Fruit fly (Drosophila melanogaster): ENCODE measurements around the gene CG14418.

CG14418 gene

DNA sequence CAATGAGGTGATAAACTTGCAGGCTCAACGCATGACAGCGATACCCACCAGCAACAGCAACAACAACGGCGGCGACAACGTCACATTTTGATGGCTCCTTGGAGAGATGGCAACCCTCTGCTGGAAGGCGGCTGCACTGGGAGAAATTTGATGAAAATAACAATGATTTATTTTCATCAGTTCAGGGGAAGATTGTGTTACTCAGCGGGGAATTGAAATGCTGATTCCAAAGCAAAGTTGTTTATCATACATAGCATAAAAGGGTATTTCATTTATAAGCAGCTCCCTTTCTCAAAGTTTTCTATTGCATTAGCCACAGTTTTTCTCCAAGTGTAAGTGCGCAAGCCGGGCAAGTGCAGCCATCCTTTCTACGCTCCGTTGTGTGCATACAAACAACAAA, 2.8 kb downstream of the CG14418 start:
- TF ChIP-seq insv (optimal IDR thresholded peaks at IDR 0.05) (no peak), Sin3A (optimal IDR thresholded peaks at IDR 0.05) (no peak), h (optimal IDR thresholded peaks at IDR 0.05) (no peak), ttk (optimal IDR thresholded peaks at IDR 0.05) (no peak), Myc (optimal IDR thresholded peaks at IDR 0.05) (no peak), psq (optimal IDR thresholded peaks at IDR 0.05) (no peak)

dm6 chrX:2877070-2877469, 6.4 kb downstream of the CG14418 start:
- TF ChIP-seq Sin3A (optimal IDR thresholded peaks at IDR 0.05), result no peak
- TF ChIP-seq Myc (optimal IDR thresholded peaks at IDR 0.05), result no peak
- TF ChIP-seq ttk (optimal IDR thresholded peaks at IDR 0.05), result no peak
- TF ChIP-seq h (optimal IDR thresholded peaks at IDR 0.05), result no peak
- TF ChIP-seq psq (optimal IDR thresholded peaks at IDR 0.05), result no peak
- TF ChIP-seq insv (optimal IDR thresholded peaks at IDR 0.05), result no peak

DNA sequence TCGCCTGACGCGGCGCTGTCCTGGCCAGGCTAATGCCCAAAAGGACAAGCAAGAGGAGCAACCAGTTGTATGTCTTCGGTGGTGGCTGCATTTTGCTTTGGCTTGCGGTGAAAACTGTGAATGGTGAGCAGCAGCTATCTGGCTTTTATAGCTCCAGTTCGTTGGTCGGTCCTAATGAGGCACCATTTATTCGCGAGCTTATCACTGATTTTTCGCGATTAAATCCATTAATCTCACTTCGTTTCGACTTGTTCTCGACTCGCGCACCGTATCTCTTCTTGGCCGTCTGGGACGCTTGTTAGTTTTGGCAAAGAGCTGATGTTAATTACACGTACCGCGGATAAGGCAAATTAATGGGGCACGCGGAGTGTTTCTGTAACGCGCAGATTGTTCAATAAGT, 7.0 kb downstream of the CG14418 start, which contains the start of gene CG14417:
TSS of gene CG14417 (minus strand) at position 101 of the 400 bp plus-strand sequence.
- no peak for TF ChIP-seq psq (optimal IDR thresholded peaks at IDR 0.05)
- TF ChIP-seq h (optimal IDR thresholded peaks at IDR 0.05), result no peak
- TF ChIP-seq insv (optimal IDR thresholded peaks at IDR 0.05), result no peak
- no peak for TF ChIP-seq Myc (optimal IDR thresholded peaks at IDR 0.05)
- no peak for TF ChIP-seq ttk (optimal IDR thresholded peaks at IDR 0.05)
- no peak for TF ChIP-seq Sin3A (optimal IDR thresholded peaks at IDR 0.05)

DNA sequence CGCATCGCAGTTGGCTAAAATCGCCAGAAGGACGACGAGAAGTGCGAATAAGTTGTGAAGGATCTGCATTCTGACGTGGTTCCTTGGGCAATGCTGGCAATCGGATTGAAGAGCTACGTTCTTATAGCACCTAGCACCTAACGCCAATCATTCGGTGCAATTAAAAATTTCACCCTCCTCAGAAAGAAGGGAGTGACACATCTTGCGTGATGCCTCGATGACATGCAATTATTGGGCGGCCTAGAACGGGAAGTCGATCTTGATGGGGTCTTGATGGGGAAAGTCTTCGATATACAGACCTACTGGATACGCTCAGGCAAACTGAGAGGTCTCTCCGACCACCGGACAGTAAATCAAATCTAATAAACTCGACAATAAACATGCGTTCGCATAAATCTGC, 10.7 kb downstream of the CG14418 start, which contains the start of gene CG14416:
TSS of gene CG14416 (minus strand) at position 101 of the 400 bp plus-strand sequence.
- no peak for TF ChIP-seq h (optimal IDR thresholded peaks at IDR 0.05)
- TF ChIP-seq psq (optimal IDR thresholded peaks at IDR 0.05), result no peak

DNA sequence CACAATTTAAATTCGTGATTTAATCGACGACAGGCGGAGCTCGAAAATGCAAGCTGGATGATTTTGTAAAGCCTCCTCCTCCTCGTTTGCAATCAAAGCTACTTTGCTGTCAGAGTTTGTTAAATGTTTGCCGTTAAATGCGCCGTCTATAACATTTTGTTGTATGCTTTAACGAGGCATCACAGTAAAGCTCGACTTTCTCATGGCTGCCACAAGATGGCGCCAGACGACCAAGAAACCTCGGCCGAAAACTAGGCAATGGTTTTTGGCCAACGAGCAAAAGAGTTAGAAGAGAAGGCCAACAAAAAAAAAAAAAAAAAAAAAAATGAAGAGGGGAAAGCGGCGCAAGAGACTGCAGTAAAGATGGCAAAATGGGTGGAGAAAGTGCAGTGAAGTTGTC, 14.0 kb downstream of the CG14418 start:
- TF ChIP-seq Myc (optimal IDR thresholded peaks at IDR 0.05) (no peak), h (optimal IDR thresholded peaks at IDR 0.05) (no peak), psq (optimal IDR thresholded peaks at IDR 0.05) (no peak), ttk (optimal IDR thresholded peaks at IDR 0.05) (no peak), Sin3A (optimal IDR thresholded peaks at IDR 0.05) (no peak), insv (optimal IDR thresholded peaks at IDR 0.05) (no peak)

DNA sequence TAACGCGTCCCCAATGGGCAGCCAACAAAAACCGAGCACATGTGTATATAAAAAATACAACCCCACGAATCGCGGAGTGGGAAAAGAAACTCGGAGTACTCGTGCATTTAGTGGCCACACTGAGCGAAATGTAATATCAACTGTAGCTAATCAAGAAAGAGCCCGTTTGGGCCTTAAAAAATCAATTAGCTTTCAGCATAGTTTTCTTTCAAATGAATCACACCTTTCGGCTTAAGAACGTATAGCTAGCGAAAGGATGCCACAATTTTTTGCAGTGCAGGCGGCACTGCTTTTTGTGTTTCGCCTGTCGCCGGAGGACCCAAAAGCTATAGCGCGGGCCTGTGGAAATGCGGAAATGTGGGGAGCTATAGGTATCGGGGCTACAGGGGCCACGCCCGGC, 22.5 kb downstream of the CG14418 start:
- TF ChIP-seq h (optimal IDR thresholded peaks at IDR 0.05) (no peak), insv (optimal IDR thresholded peaks at IDR 0.05) (no peak), ttk (optimal IDR thresholded peaks at IDR 0.05) (no peak), psq (optimal IDR thresholded peaks at IDR 0.05) (no peak), Sin3A (optimal IDR thresholded peaks at IDR 0.05) (no peak), Myc (optimal IDR thresholded peaks at IDR 0.05) (no peak)
